Worm (Caenorhabditis elegans): ENCODE measurements around the gene popl-1.
A peak's percentile ranks its signal among the peaks of the same experiment; 100 is the strongest.

Gene popl-1

DNA sequence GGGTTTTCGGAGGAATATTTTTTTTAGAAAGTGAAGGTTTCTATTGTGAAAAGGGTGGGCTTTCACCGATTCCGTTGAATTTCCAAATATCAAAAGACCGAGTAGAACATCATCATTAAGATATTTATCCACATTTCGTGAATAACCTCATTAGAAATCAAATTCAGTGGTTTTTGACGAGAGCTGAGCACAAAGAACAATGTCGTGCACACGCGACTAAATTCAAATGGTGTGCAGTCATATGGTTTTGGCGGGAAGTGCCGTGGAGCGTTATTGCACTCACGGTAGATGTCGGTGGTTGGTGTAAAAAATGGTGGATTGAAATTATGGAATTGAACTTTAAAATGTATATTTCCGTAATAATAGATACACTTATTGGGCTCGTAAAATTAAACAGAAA, 21.9 kb upstream of the popl-1 start (continued):
- TF ChIP-seq daf-19 (GFP tag; conservative IDR thresholded peaks at IDR 0.05) = no peak

DNA sequence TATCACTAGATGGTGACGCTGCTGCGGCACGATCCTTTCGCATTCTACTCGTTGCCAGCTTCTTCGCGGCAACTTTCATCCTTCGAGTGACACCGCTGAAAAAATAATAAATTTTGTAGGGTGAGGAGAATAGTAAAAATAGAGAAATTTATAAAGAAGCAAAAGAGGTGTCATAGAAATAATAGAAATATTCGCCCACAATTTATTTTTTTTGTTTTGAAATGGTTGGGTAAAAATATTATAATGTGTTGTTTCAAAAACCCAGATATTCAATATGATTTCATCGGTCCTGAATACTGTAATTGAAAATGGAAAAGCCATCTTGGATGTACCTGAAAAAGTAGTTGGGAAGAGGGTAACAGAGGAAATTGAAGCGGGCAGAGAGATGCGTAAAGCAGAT, 21.5 kb upstream of the popl-1 start, which contains the start of gene set-1:
Gene set-1 (minus strand): TSS at position 101 of the 400 bp plus-strand sequence.
- TF ChIP-seq ztf-11 (tag; optimal IDR thresholded peaks at IDR 0.05) = no peak
- no peak for TF ChIP-seq nhr-237 (tag; optimal IDR thresholded peaks at IDR 0.05)
- no peak for TF ChIP-seq mep-1 (tag; optimal IDR thresholded peaks at IDR 0.05)
- TF ChIP-seq Y5F2A.4 (GFP tag; optimal IDR thresholded peaks at IDR 0.05) = no peak
- TF ChIP-seq aly-2 (tag; optimal IDR thresholded peaks at IDR 0.05) = no peak
- no peak for TF ChIP-seq ztf-7 (tag; optimal IDR thresholded peaks at IDR 0.05)
- TF ChIP-seq nhr-6 (tag; optimal IDR thresholded peaks at IDR 0.05) = no peak
- no peak for TF ChIP-seq zfp-3 (GFP tag; conservative IDR thresholded peaks at IDR 0.05)

DNA sequence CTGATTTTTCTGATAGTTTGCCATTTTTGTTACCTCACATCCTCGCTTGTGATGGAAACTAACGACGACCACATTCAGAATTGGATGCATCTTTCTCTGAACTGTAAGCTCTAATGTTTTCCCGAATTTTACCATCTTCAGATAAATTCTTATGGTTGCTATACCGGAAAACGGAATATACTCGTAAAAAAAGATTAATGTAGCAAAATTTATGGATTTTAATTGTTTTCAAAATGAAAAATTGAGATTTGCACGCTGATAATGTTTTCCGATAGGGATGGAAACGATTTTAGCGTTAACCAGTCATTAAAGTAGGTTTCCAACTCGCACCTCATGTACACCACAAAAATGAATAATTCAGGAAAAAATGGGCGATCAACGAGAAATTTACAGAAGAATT, 19.9 kb upstream of the popl-1 start, which contains the start of gene T26A5.6:
Gene T26A5.6 (minus strand): TSS at position 101 of the 400 bp plus-strand sequence.
- TF ChIP-seq mdt-29 (GFP tag; IDR thresholded peaks at IDR 0.05) = no peak
- TF ChIP-seq nhr-76 (tag; optimal IDR thresholded peaks at IDR 0.05) = no peak
- no peak for TF ChIP-seq dmd-6 (GFP tag; IDR thresholded peaks at IDR 0.05)
- TF ChIP-seq ceh-28 (tag; optimal IDR thresholded peaks at IDR 0.05) = no peak
- TF ChIP-seq nhr-42 (GFP tag; IDR thresholded peaks at IDR 0.05) = no peak
- no peak for TF ChIP-seq php-3 (GFP tag; IDR thresholded peaks at IDR 0.05)
- TF ChIP-seq hif-1 (tag; optimal IDR thresholded peaks at IDR 0.05) = no peak
- TF ChIP-seq F10B5.3 (tag; optimal IDR thresholded peaks at IDR 0.05) = no peak
- TF ChIP-seq ceh-82 (tag; optimal IDR thresholded peaks at IDR 0.05) = no peak
- no peak for TF ChIP-seq zfp-3 (GFP tag; conservative IDR thresholded peaks at IDR 0.05)
- no peak for TF ChIP-seq saeg-2 (GFP tag; IDR thresholded peaks at IDR 0.05)
- TF ChIP-seq ceh-32 (tag; optimal IDR thresholded peaks at IDR 0.05; ENCODE audit: poor library complexity) = no peak
- no peak for TF ChIP-seq dmd-9 (GFP tag; IDR thresholded peaks at IDR 0.05)

DNA sequence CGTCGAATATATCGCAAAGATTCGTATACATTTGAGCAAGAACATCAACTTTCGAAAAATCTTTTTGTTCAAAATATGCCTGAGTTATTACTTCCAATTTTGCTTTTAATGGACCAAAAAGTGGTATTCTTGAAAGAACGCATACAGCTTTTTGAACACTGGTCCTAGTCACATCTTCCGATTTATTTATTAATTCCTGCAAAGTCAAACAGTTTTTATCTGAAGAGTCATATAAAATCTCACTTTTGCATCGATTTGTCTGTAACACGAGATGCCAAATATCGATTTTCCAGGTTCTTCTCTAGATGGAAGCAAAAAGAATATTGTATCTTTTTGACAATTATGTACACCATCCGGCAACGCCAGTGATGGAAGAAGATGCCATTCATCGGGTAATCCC, 19.1 kb upstream of the popl-1 start:
- TF ChIP-seq mxl-3 (GFP tag; optimal IDR thresholded peaks at IDR 0.05) (no peak), sdz-12 (GFP tag; optimal IDR thresholded peaks at IDR 0.05) (no peak), D1046.2 (GFP tag; IDR thresholded peaks at IDR 0.05) (no peak), aha-1 (tag) (peak; percentile 96), nhr-41 (GFP tag; IDR thresholded peaks at IDR 0.05) (no peak), unc-130 (GFP tag; optimal IDR thresholded peaks at IDR 0.05) (no peak), ceh-28 (tag; optimal IDR thresholded peaks at IDR 0.05) (no peak), ama-1 (optimal IDR thresholded peaks at IDR 0.05) (no peak), nhr-102 (tag; optimal IDR thresholded peaks at IDR 0.05) (peak; percentile 4), ceh-62 (tag; optimal IDR thresholded peaks at IDR 0.05) (no peak)

DNA sequence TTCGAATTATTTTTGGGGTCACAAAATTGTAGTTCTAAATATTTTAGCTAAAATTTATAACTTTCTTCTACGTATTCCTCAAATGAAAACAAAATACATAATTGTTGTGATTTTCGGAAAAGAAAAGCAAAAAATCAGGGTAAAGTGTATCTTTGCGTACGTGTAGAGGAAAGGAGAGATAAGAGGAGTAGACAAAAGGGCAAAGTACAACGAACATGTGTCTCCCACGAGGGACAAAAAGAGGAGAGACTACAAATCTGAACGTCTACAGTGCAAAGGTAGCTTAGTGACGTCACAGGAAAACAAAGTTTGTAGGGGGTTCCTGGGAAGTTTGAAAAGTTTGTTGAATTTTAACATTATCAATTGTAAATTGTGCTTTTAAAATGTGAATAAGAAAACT, 16.8 kb upstream of the popl-1 start:
- TF ChIP-seq T20F7.1 (GFP tag; optimal IDR thresholded peaks at IDR 0.05) = peak; percentile 53
- no peak for TF ChIP-seq Y105C5A.15 (GFP tag; IDR thresholded peaks at IDR 0.05)
- no peak for TF ChIP-seq F49E8.2 (tag; optimal IDR thresholded peaks at IDR 0.05; ENCODE audit: borderline replicate concordance)
- no peak for TF ChIP-seq madf-5 (GFP tag; IDR thresholded peaks at IDR 0.05)
- no peak for TF ChIP-seq egl-43 (GFP tag; IDR thresholded peaks at IDR 0.05)
- TF ChIP-seq aly-2 (tag; optimal IDR thresholded peaks at IDR 0.05) = no peak
- peak; percentile 44 for TF ChIP-seq nhr-77 (tag; optimal IDR thresholded peaks at IDR 0.05)
- peak; percentile 7 for TF ChIP-seq ama-1 (optimal IDR thresholded peaks at IDR 0.05)
- TF ChIP-seq zip-2 (tag; optimal IDR thresholded peaks at IDR 0.05) = no peak
- TF ChIP-seq lin-13 (GFP tag; optimal IDR thresholded peaks at IDR 0.05) = peak; percentile 52
- TF ChIP-seq snpc-1.2 (GFP tag; IDR thresholded peaks at IDR 0.05) = no peak
- TF ChIP-seq ceh-82 (tag; optimal IDR thresholded peaks at IDR 0.05) = no peak
- no peak for TF ChIP-seq egl-27 (tag; optimal IDR thresholded peaks at IDR 0.05)
- no peak for TF ChIP-seq unc-39 (tag; optimal IDR thresholded peaks at IDR 0.05)
- TF ChIP-seq unc-130 (GFP tag; optimal IDR thresholded peaks at IDR 0.05) = no peak
- TF ChIP-seq jun-1 (tag; optimal IDR thresholded peaks at IDR 0.05) = peak; percentile 36
- TF ChIP-seq nhr-111 (GFP tag; optimal IDR thresholded peaks at IDR 0.05) = no peak
- TF ChIP-seq hif-1 (tag; optimal IDR thresholded peaks at IDR 0.05) = peak; percentile 6 to 63
- no peak for TF ChIP-seq duxl-1 (tag; optimal IDR thresholded peaks at IDR 0.05; ENCODE audit: poor library complexity)
- TF ChIP-seq daf-12 (tag; optimal IDR thresholded peaks at IDR 0.05) = no peak
- no peak for TF ChIP-seq R02D3.7 (tag; optimal IDR thresholded peaks at IDR 0.05)
- peak; percentile 93 for TF ChIP-seq nhr-28 (tag; optimal IDR thresholded peaks at IDR 0.05)

Data from whole organism, L4 larva.